Fruit fly (Drosophila melanogaster) whole organism, embryonic: Measurements from ENCODE around the gene CG13081.
A peak's percentile ranks its signal among the peaks of the same experiment; 100 is the strongest.

Source experiments
- Atf3 ChIP-seq: fragments of 200-800 bp; sonication (Bioruptor generic); optimal IDR thresholded peaks from 3 replicates; lab custom pipeline; 2016; ENCODE audit warnings: missing biosample characterization, missing genetic modification characterization
- Atf6 ChIP-seq: fragments of 200-800 bp; sonication (Bioruptor generic); IDR thresholded peaks from 2 replicates; pipeline ENCODE4 v1.3.6; 2022; ENCODE audit warnings: missing biosample characterization, missing genetic modification characterization
- Bgb ChIP-seq: fragments of 200-800 bp; sonication (Bioruptor generic); IDR thresholded peaks from 2 replicates; pipeline ENCODE4 v1.3.6; 2022; ENCODE audit warnings: missing biosample characterization, missing genetic modification characterization; ENCODE audit not compliant: partially characterized antibody
- C15 ChIP-seq: fragments of 200-800 bp; sonication (Bioruptor generic); IDR thresholded peaks from 3 replicates; pipeline ENCODE4 v1.3.6; 2022; ENCODE audit warnings: missing biosample characterization, missing genetic modification characterization
- CG10147 ChIP-seq: fragments of 200-800 bp; sonication (Bioruptor generic); optimal IDR thresholded peaks from 2 replicates; lab custom pipeline; 2019; ENCODE audit warnings: missing biosample characterization, mild to moderate bottlenecking, missing genetic modification characterization, moderate library complexity
- CG12299 ChIP-seq: fragments of 200-800 bp; sonication (Bioruptor generic); optimal IDR thresholded peaks from 2 replicates; lab custom pipeline; 2018; ENCODE audit warnings: missing biosample characterization, mild to moderate bottlenecking, missing genetic modification characterization
- CG13287 ChIP-seq: fragments of 200-800 bp; sonication (Bioruptor generic); IDR thresholded peaks from 2 replicates; pipeline ENCODE4 v1.3.6; 2022; ENCODE audit warnings: missing biosample characterization, missing genetic modification characterization; ENCODE audit not compliant: partially characterized antibody
- CG15479 ChIP-seq: fragments of 200-800 bp; sonication (Bioruptor generic); optimal IDR thresholded peaks from 3 replicates; lab custom pipeline; 2019; ENCODE audit warnings: missing biosample characterization, mild to moderate bottlenecking, missing genetic modification characterization, moderate library complexity
- CG16779 ChIP-seq: fragments of 200-800 bp; sonication (Bioruptor generic); IDR thresholded peaks from 2 replicates; pipeline ENCODE4 v1.3.6; 2022; ENCODE audit warnings: missing biosample characterization, missing genetic modification characterization
- CG17361 ChIP-seq: fragments of 200-800 bp; sonication (Bioruptor generic); IDR thresholded peaks from 3 replicates; pipeline ENCODE4 v1.3.6; 2022; ENCODE audit warnings: missing biosample characterization, missing genetic modification characterization
- CG17829 ChIP-seq: fragments of 200-800 bp; optimal IDR thresholded peaks from 2 replicates; lab custom pipeline; 2019; ENCODE audit warnings: missing biosample characterization, mild to moderate bottlenecking, missing genetic modification characterization, moderate library complexity
- CG2678 ChIP-seq: fragments of 200-800 bp; sonication (Bioruptor generic); optimal IDR thresholded peaks from 3 replicates; lab custom pipeline; 2019; ENCODE audit warnings: missing biosample characterization, mild to moderate bottlenecking, missing genetic modification characterization, moderate library complexity
- CG30403 ChIP-seq: fragments of 200-800 bp; sonication (Bioruptor generic); optimal IDR thresholded peaks from 3 replicates; lab custom pipeline; 2016; ENCODE audit warnings: missing biosample characterization, missing genetic modification characterization
- CG34376 ChIP-seq: fragments of 200-800 bp; sonication (Bioruptor generic); optimal IDR thresholded peaks from 2 replicates; lab custom pipeline; 2018; ENCODE audit warnings: missing biosample characterization, mild to moderate bottlenecking, missing genetic modification characterization
- CG5180 ChIP-seq: fragments of 200-800 bp; sonication (Bioruptor generic); optimal IDR thresholded peaks from 3 replicates; lab custom pipeline; 2017; ENCODE audit warnings: missing biosample characterization, missing genetic modification characterization, mild to moderate bottlenecking, moderate library complexity, missing genetic modification reagents
- CG7839 ChIP-seq: fragments of 200-800 bp; sonication (Bioruptor generic); optimal IDR thresholded peaks from 3 replicates; lab custom pipeline; 2018; ENCODE audit warnings: missing biosample characterization, mild to moderate bottlenecking, missing genetic modification characterization, moderate library complexity
- Dp ChIP-seq: fragments of 200-800 bp; sonication (Bioruptor generic); optimal IDR thresholded peaks from 2 replicates; lab custom pipeline; 2018; ENCODE audit warnings: missing biosample characterization, mild to moderate bottlenecking, missing genetic modification characterization, moderate library complexity
- Drgx ChIP-seq: fragments of 200-800 bp; sonication (Bioruptor generic); IDR thresholded peaks from 2 replicates; pipeline ENCODE4 v1.3.6; 2022; ENCODE audit warnings: missing biosample characterization, missing genetic modification characterization
- E2f2 ChIP-seq: fragments of 200-800 bp; sonication (Bioruptor generic); IDR thresholded peaks from 2 replicates; pipeline ENCODE4 v1.3.6; 2022; ENCODE audit warnings: missing biosample characterization, missing genetic modification characterization
- Gsc ChIP-seq: fragments of 200-800 bp; sonication (Bioruptor generic); IDR thresholded peaks from 2 replicates; pipeline ENCODE4 v1.3.6; 2022; ENCODE audit warnings: missing biosample characterization, missing genetic modification characterization
- HLH54F ChIP-seq: fragments of 200-800 bp; sonication (Bioruptor generic); optimal IDR thresholded peaks from 3 replicates; lab custom pipeline; 2016; ENCODE audit warnings: missing biosample characterization, missing genetic modification characterization
- Hr78 ChIP-seq, 2 experiments: fragments of 200-800 bp in 1 of 2; fragments of >200 bp in 1 of 2; sonication (Bioruptor generic) in 1 of 2; optimal IDR thresholded peaks; 2 replicates each; lab custom pipeline; 2017 to 2019; ENCODE audit warnings: missing biosample characterization in 2 of 2, missing genetic modification characterization in 2 of 2, mild to moderate bottlenecking in 1 of 2, moderate library complexity in 1 of 2
- NK7.1 ChIP-seq: fragments of 200-800 bp; sonication (Bioruptor generic); optimal IDR thresholded peaks from 3 replicates; lab custom pipeline; 2016; ENCODE audit warnings: missing biosample characterization, missing genetic modification characterization
- Nf-YC ChIP-seq: fragments of 200-800 bp; optimal IDR thresholded peaks from 3 replicates; lab custom pipeline; 2019; ENCODE audit warnings: missing biosample characterization, mild to moderate bottlenecking, missing genetic modification characterization, moderate library complexity
- Poxn ChIP-seq: fragments of 200-800 bp; sonication (Bioruptor generic); IDR thresholded peaks from 2 replicates; pipeline ENCODE4 v1.3.6; 2022; ENCODE audit warnings: missing biosample characterization, missing genetic modification characterization
- Ptx1 ChIP-seq: fragments of 200-800 bp; sonication (Bioruptor generic); IDR thresholded peaks from 2 replicates; pipeline ENCODE4 v1.3.6; 2022; ENCODE audit warnings: missing biosample characterization, missing genetic modification characterization
- Tbp ChIP-seq: fragments of >200 bp; optimal IDR thresholded peaks from 2 replicates; lab custom pipeline; 2018; ENCODE audit warnings: missing biosample characterization, missing genetic modification characterization
- Xbp1 ChIP-seq: fragments of 200-800 bp; sonication (Bioruptor generic); optimal IDR thresholded peaks from 3 replicates; lab custom pipeline; 2016; ENCODE audit warnings: missing biosample characterization, mild to moderate bottlenecking, missing genetic modification characterization
- bigmax ChIP-seq: fragments of 200-800 bp; sonication (Bioruptor generic); optimal IDR thresholded peaks from 2 replicates; lab custom pipeline; 2018; ENCODE audit warnings: missing biosample characterization, mild to moderate bottlenecking, missing genetic modification characterization
- cas ChIP-seq: fragments of 200-800 bp; sonication (Bioruptor generic); IDR thresholded peaks from 2 replicates; pipeline ENCODE4 v1.3.6; 2022; ENCODE audit warnings: missing biosample characterization, missing genetic modification characterization
- croc ChIP-seq: fragments of 200-800 bp; sonication (Bioruptor generic); conservative IDR thresholded peaks from 3 replicates; pipeline ENCODE4 v1.3.6; 2022; ENCODE audit warnings: missing biosample characterization, missing genetic modification characterization
- crp ChIP-seq, 2 experiments: fragments of 200-800 bp; sonication (Bioruptor generic); optimal IDR thresholded peaks; 2 replicates in 1 of 2; 3 replicates in 1 of 2; lab custom pipeline; 2017; ENCODE audit warnings: missing biosample characterization in 2 of 2, missing genetic modification characterization in 2 of 2, mild to moderate bottlenecking in 1 of 2, moderate library complexity in 1 of 2
- da ChIP-seq: fragments of 200-800 bp; sonication (Bioruptor generic); optimal IDR thresholded peaks from 2 replicates; lab custom pipeline; 2016; ENCODE audit warnings: missing biosample characterization, missing genetic modification characterization
- dimm ChIP-seq: fragments of 200-800 bp; sonication (Bioruptor generic); IDR thresholded peaks from 2 replicates; pipeline ENCODE4 v1.3.6; 2022; ENCODE audit warnings: missing biosample characterization, missing genetic modification characterization
- emc ChIP-seq: fragments of 200-800 bp; sonication (Bioruptor generic); optimal IDR thresholded peaks from 2 replicates; lab custom pipeline; 2016; ENCODE audit warnings: missing biosample characterization, missing genetic modification characterization
- fd64A ChIP-seq: fragments of 200-800 bp; sonication (Bioruptor generic); optimal IDR thresholded peaks from 3 replicates; lab custom pipeline; 2018; ENCODE audit warnings: missing biosample characterization, mild to moderate bottlenecking, missing genetic modification characterization
- grau ChIP-seq: fragments of 200-800 bp; optimal IDR thresholded peaks from 3 replicates; lab custom pipeline; 2019; ENCODE audit warnings: missing biosample characterization, mild to moderate bottlenecking, missing genetic modification characterization, moderate library complexity
- ind ChIP-seq: fragments of 200-800 bp; sonication (Bioruptor generic); optimal IDR thresholded peaks from 3 replicates; lab custom pipeline; 2016; ENCODE audit warnings: missing biosample characterization, missing genetic modification characterization
- inv ChIP-seq: fragments of 200-800 bp; sonication (Bioruptor generic); IDR thresholded peaks from 2 replicates; pipeline ENCODE4 v1.3.6; 2022; ENCODE audit warnings: missing biosample characterization, missing genetic modification characterization; ENCODE audit not compliant: partially characterized antibody
- klu ChIP-seq: fragments of 200-800 bp; sonication (Bioruptor generic); IDR thresholded peaks from 2 replicates; pipeline ENCODE4 v1.3.6; 2022; ENCODE audit warnings: missing biosample characterization, missing genetic modification characterization
- nerfin-2 ChIP-seq: fragments of 200-800 bp; sonication (Bioruptor generic); IDR thresholded peaks from 2 replicates; pipeline ENCODE4 v1.3.6; 2022; ENCODE audit warnings: missing biosample characterization, missing genetic modification characterization; ENCODE audit not compliant: partially characterized antibody
- onecut ChIP-seq: fragments of 200-800 bp; sonication (Bioruptor generic); IDR thresholded peaks from 2 replicates; pipeline ENCODE4 v1.3.6; 2022; ENCODE audit warnings: missing biosample characterization, missing genetic modification characterization
- p53 ChIP-seq: fragments of 200-800 bp; sonication (Bioruptor generic); optimal IDR thresholded peaks from 2 replicates; lab custom pipeline; 2016; ENCODE audit warnings: missing biosample characterization, missing genetic modification characterization
- pb ChIP-seq: fragments of 200-800 bp; sonication (Bioruptor generic); optimal IDR thresholded peaks from 3 replicates; lab custom pipeline; 2016; ENCODE audit warnings: missing biosample characterization, missing genetic modification characterization
- peb ChIP-seq: fragments of 200-800 bp; sonication (Bioruptor generic); IDR thresholded peaks from 2 replicates; pipeline ENCODE4 v1.3.6; 2022; ENCODE audit warnings: missing biosample characterization, missing genetic modification characterization
- pfk ChIP-seq: fragments of 200-800 bp; sonication (Bioruptor generic); optimal IDR thresholded peaks from 2 replicates; lab custom pipeline; 2018; ENCODE audit warnings: missing biosample characterization, mild to moderate bottlenecking, missing genetic modification characterization, moderate library complexity
- pzg ChIP-seq: fragments of 200-800 bp; sonication (Bioruptor generic); optimal IDR thresholded peaks from 3 replicates; lab custom pipeline; 2018; ENCODE audit warnings: missing biosample characterization, mild to moderate bottlenecking, missing genetic modification characterization, moderate library complexity
- repo ChIP-seq: fragments of 200-800 bp; sonication (Bioruptor generic); optimal IDR thresholded peaks from 2 replicates; lab custom pipeline; 2016; ENCODE audit warnings: missing biosample characterization, missing genetic modification characterization
- shn ChIP-seq: fragments of 200-800 bp; sonication (Bioruptor generic); optimal IDR thresholded peaks from 3 replicates; lab custom pipeline; 2016; ENCODE audit warnings: missing biosample characterization, missing genetic modification characterization
- sima ChIP-seq: fragments of 200-800 bp; sonication (Bioruptor generic); optimal IDR thresholded peaks from 2 replicates; lab custom pipeline; 2016; ENCODE audit warnings: missing biosample characterization, missing genetic modification characterization
- tio ChIP-seq: fragments of 200-800 bp; sonication (Bioruptor generic); optimal IDR thresholded peaks from 2 replicates; lab custom pipeline; 2017; ENCODE audit warnings: missing biosample characterization, missing genetic modification characterization, inconsistent platforms
- trh ChIP-seq: fragments of 200-800 bp; sonication (Bioruptor generic); optimal IDR thresholded peaks from 2 replicates; lab custom pipeline; 2016; ENCODE audit warnings: missing biosample characterization, missing genetic modification characterization

The CG13081 gene

DNA sequence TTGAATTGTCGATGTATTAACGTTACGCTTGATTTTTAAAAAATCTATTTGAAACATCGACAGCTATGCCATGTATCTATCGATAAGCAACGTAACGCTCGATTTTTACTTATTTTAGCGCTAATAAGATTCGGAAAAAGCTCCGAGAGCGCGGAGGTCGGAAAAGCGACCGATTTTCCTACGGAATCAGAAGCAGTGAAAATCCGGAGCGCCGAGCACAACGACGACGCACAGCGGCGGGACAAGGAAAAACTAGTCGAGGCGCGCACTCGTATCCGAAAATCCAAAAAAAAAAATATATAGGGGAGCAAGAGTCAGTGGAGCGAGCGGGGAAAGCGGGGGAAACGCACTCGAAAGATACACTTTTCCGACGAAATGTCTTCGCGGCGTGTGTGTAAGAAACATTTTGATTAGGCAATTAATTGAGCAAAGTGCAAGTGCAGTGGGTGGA, 21.7 kb upstream of the CG13081 start, which contains the start of gene CG10132 (continued):
- peak; percentile 41; the same call in 1 of the 2 replicates for TF ChIP-seq Bgb (GFP tag; lab: Robert Waterston, UW)
- TF ChIP-seq HLH54F (GFP tag; lab: Kevin White, UChicago): no peak
- no peak for TF ChIP-seq Gsc
- TF ChIP-seq Tbp (GFP tag; lab: Kevin White, UChicago): no peak
- no peak for TF ChIP-seq klu (GFP tag; lab: Robert Waterston, UW)
- TF ChIP-seq repo: no peak
- TF ChIP-seq pb (GFP tag; lab: Kevin White, UChicago): no peak
- TF ChIP-seq tio (GFP tag; lab: Kevin White, UChicago): no peak
- TF ChIP-seq dimm (GFP tag; lab: Robert Waterston, UW): no peak
- TF ChIP-seq shn (GFP tag; lab: Kevin White, UChicago): no peak
- TF ChIP-seq inv: no peak
- TF ChIP-seq da: no peak
- no peak for TF ChIP-seq CG17829 (tag; lab: Kevin White, UChicago)
- TF ChIP-seq ind (GFP tag; lab: Kevin White, UChicago): no peak
- no peak for TF ChIP-seq emc (GFP tag; lab: Kevin White, UChicago)
- TF ChIP-seq CG16779 (GFP tag; lab: Robert Waterston, UW): no peak
- TF ChIP-seq CG30403 (GFP tag; lab: Kevin White, UChicago): no peak
- TF ChIP-seq CG10147 (GFP tag; lab: Kevin White, UChicago): no peak
- TF ChIP-seq Poxn (GFP tag; lab: Robert Waterston, UW): no peak
- 0 out of 2 replicates have a peak, but pooled peaks have one; percentile 14 for TF ChIP-seq Drgx (GFP tag; lab: Robert Waterston, UW)
- TF ChIP-seq fd64A (GFP tag; lab: Kevin White, UChicago): no peak
- no peak for TF ChIP-seq CG5180 (GFP tag; lab: Kevin White, UChicago)
- TF ChIP-seq nerfin-2: peak; percentile 26; the same call in 1 of the 2 replicates
- no peak for TF ChIP-seq bigmax (GFP tag; lab: Kevin White, UChicago)
- 0 out of 2 replicates have a peak, but pooled peaks have one; percentile 6 for TF ChIP-seq onecut (GFP tag; lab: Robert Waterston, UW)
- no peak for TF ChIP-seq Nf-YC (tag; lab: Kevin White, UChicago)
- TF ChIP-seq CG17361 (GFP tag; lab: Robert Waterston, UW): no peak
- TF ChIP-seq sima (GFP tag; lab: Kevin White, UChicago): no peak
- peak; percentile 29 for TF ChIP-seq Dp (GFP tag; lab: Kevin White, UChicago)
- TF ChIP-seq Atf3 (GFP tag; lab: Kevin White, UChicago): no peak
- TF ChIP-seq CG13287: peak; percentile 66
- TF ChIP-seq trh: no peak
- TF ChIP-seq E2f2 (GFP tag; lab: Robert Waterston, UW): peak; percentile 47
- no peak for TF ChIP-seq CG7839 (tag; lab: Kevin White, UChicago)
- TF ChIP-seq Hr78 (GFP tag; optimal IDR thresholded peaks at IDR 0.05; lab: Kevin White, UChicago): no peak
- TF ChIP-seq cas: no peak
- no peak for TF ChIP-seq CG15479 (GFP tag; lab: Kevin White, UChicago)
- TF ChIP-seq crp (GFP tag; optimal IDR thresholded peaks at IDR 0.05; lab: Kevin White, UChicago): no peak
- TF ChIP-seq CG2678: no peak
- no peak for TF ChIP-seq peb (GFP tag; lab: Robert Waterston, UW)
- no peak for TF ChIP-seq pfk (GFP tag; lab: Kevin White, UChicago)
- no peak for TF ChIP-seq C15
- no peak for TF ChIP-seq grau (tag; lab: Kevin White, UChicago)
- no peak for TF ChIP-seq Xbp1 (GFP tag; lab: Kevin White, UChicago)
- no peak for TF ChIP-seq CG34376
- no peak for TF ChIP-seq Ptx1
- TF ChIP-seq croc (GFP tag; lab: Robert Waterston, UW): no peak
- TF ChIP-seq NK7.1 (GFP tag; lab: Kevin White, UChicago): no peak
- TF ChIP-seq Atf6: no peak
- no peak for TF ChIP-seq pzg (GFP tag; lab: Kevin White, UChicago)
- TF ChIP-seq p53: no peak
- TF ChIP-seq CG12299 (tag; lab: Kevin White, UChicago): no peak
